Worm (Caenorhabditis elegans) whole organism, early embryonic: ENCODE measurements around the gene ZC455.1.

Experiments used
- B0310.2 ChIP-seq: sonication (generic microtip); optimal IDR thresholded peaks from 2 replicates; lab custom pipeline; 2016; ENCODE audit warnings: mild to moderate bottlenecking, missing genetic modification characterization, missing compliant biosample characterization
- F13C5.2 ChIP-seq: sonication (generic microtip); optimal IDR thresholded peaks from 2 replicates; lab custom pipeline; 2017; ENCODE audit warnings: mild to moderate bottlenecking, missing genetic modification characterization, inconsistent platforms, missing compliant biosample characterization
- aly-1 ChIP-seq: sonication (generic microtip); optimal IDR thresholded peaks from 2 replicates; lab custom pipeline; 2016; ENCODE audit warnings: missing genetic modification characterization, missing compliant biosample characterization
- ama-1 ChIP-seq: fragments of 150-350 bp; optimal IDR thresholded peaks from 2 replicates; lab custom pipeline; 2014
- ceh-13 ChIP-seq: fragments of 200-800 bp; sonication (Bioruptor generic); optimal IDR thresholded peaks from 2 replicates; lab custom pipeline; 2018; ENCODE audit warnings: mild to moderate bottlenecking, missing genetic modification characterization, missing compliant biosample characterization
- ceh-36 ChIP-seq: sonication (generic microtip); optimal IDR thresholded peaks from 2 replicates; lab custom pipeline; 2016; ENCODE audit warnings: missing genetic modification characterization, inconsistent platforms, missing compliant biosample characterization
- ets-7 ChIP-seq: sonication (generic microtip); optimal IDR thresholded peaks from 2 replicates; lab custom pipeline; 2016; ENCODE audit warnings: missing genotype, missing genetic modification characterization, missing compliant biosample characterization
- flt-1 ChIP-seq: fragments of 200-800 bp; sonication (Bioruptor generic); IDR thresholded peaks from 2 replicates; pipeline ENCODE4 v1.3.6; 2022; ENCODE audit warnings: missing genetic modification characterization, missing compliant biosample characterization
- hmbx-1 ChIP-seq: sonication (generic microtip); optimal IDR thresholded peaks from 2 replicates; lab custom pipeline; 2016; ENCODE audit warnings: mild to moderate bottlenecking, missing genetic modification characterization, missing compliant biosample characterization
- hmg-4 ChIP-seq: fragments of 200-800 bp; sonication (Bioruptor generic); optimal IDR thresholded peaks from 2 replicates; lab custom pipeline; 2018; ENCODE audit warnings: mild to moderate bottlenecking, missing genetic modification characterization, missing compliant biosample characterization
- hnd-1 ChIP-seq: sonication (generic microtip); optimal IDR thresholded peaks from 2 replicates; lab custom pipeline; 2016; ENCODE audit warnings: missing genetic modification characterization, missing compliant biosample characterization
- pes-1 ChIP-seq: fragments of 200-800 bp; sonication (Bioruptor generic); IDR thresholded peaks from 2 replicates; pipeline ENCODE4 v1.3.6; 2022; ENCODE audit warnings: missing genetic modification reagents, missing genetic modification characterization, missing compliant biosample characterization
- scrt-1 ChIP-seq: fragments of 200-800 bp; sonication (Bioruptor generic); IDR thresholded peaks from 2 replicates; pipeline ENCODE4 v1.3.6; 2022; ENCODE audit warnings: missing genetic modification characterization, missing compliant biosample characterization
- sea-1 ChIP-seq: fragments of 200-800 bp; sonication (Bioruptor generic); conservative IDR thresholded peaks from 2 replicates; pipeline ENCODE4 v1.3.6; 2022; ENCODE audit warnings: missing genetic modification characterization, missing compliant biosample characterization
- tbx-11 ChIP-seq: fragments of 200-800 bp; sonication (Bioruptor generic); IDR thresholded peaks from 2 replicates; pipeline ENCODE4 v1.3.6; 2022; ENCODE audit warnings: missing genetic modification characterization, missing compliant biosample characterization
- tbx-37 ChIP-seq: fragments of 200-800 bp; sonication (Bioruptor generic); conservative IDR thresholded peaks from 2 replicates; pipeline ENCODE4 v1.3.6; 2022; ENCODE audit warnings: missing genetic modification reagents, missing genetic modification characterization, missing compliant biosample characterization
- tra-4 ChIP-seq: sonication (generic microtip); optimal IDR thresholded peaks from 2 replicates; lab custom pipeline; 2017; ENCODE audit warnings: missing genetic modification characterization, missing compliant biosample characterization

The ZC455.1 gene

ce11 chrV:12816672-12817071, 43.4 kb downstream of the ZC455.1 start:
- no peak for TF ChIP-seq B0310.2 (tag; lab: Kevin White, UChicago)
- no peak for TF ChIP-seq pes-1 (GFP tag; lab: Robert Waterston, UW)
- TF ChIP-seq ama-1 (lab: Kevin White, UChicago) = no peak
- TF ChIP-seq hnd-1 (tag; lab: Kevin White, UChicago) = no peak
- no peak for TF ChIP-seq tbx-37 (GFP tag; lab: Robert Waterston, UW)
- TF ChIP-seq aly-1 (tag; lab: Kevin White, UChicago) = no peak
- no peak for TF ChIP-seq tra-4
- no peak for TF ChIP-seq flt-1 (GFP tag; lab: Robert Waterston, UW)
- TF ChIP-seq tbx-11 = no peak
- TF ChIP-seq hmg-4 (GFP tag; lab: Kevin White, UChicago) = no peak
- no peak for TF ChIP-seq scrt-1
- no peak for TF ChIP-seq hmbx-1 (tag; lab: Kevin White, UChicago)
- TF ChIP-seq sea-1 (GFP tag; lab: Robert Waterston, UW) = no peak
- no peak for TF ChIP-seq ceh-13
- TF ChIP-seq F13C5.2 (tag; lab: Kevin White, UChicago) = no peak

ce11 chrV:12818486-12818885, 45.2 kb downstream of the ZC455.1 start:
- no peak for TF ChIP-seq flt-1 (GFP tag; lab: Robert Waterston, UW)
- no peak for TF ChIP-seq ceh-13
- no peak for TF ChIP-seq aly-1 (tag; lab: Kevin White, UChicago)
- TF ChIP-seq scrt-1 = no peak

ce11 chrV:12819155-12819554, 45.8 kb downstream of the ZC455.1 start:
- TF ChIP-seq tra-4 (no peak), F13C5.2 (tag; lab: Kevin White, UChicago) (no peak), ama-1 (lab: Kevin White, UChicago) (no peak), ceh-36 (tag; lab: Kevin White, UChicago) (no peak), tbx-37 (GFP tag; lab: Robert Waterston, UW) (no peak), scrt-1 (no peak), ceh-13 (no peak), B0310.2 (tag; lab: Kevin White, UChicago) (no peak), hmg-4 (GFP tag; lab: Kevin White, UChicago) (no peak), ets-7 (no peak), pes-1 (GFP tag; lab: Robert Waterston, UW) (no peak), flt-1 (GFP tag; lab: Robert Waterston, UW) (no peak), tbx-11 (no peak), aly-1 (tag; lab: Kevin White, UChicago) (no peak), hmbx-1 (tag; lab: Kevin White, UChicago) (no peak), sea-1 (GFP tag; lab: Robert Waterston, UW) (no peak)

ce11 chrV:12819792-12820453, 46.6 kb downstream of the ZC455.1 start, which contains the start of the genes ZC443.4 and ugt-18:
ZC443.4 (minus strand) TSS chrV:12819886.
ugt-18 (plus strand) TSS chrV:12820260.
- TF ChIP-seq tbx-11 (no peak), F13C5.2 (tag; lab: Kevin White, UChicago) (no peak), ama-1 (lab: Kevin White, UChicago) (no peak), ets-7 (no peak), hmbx-1 (tag; lab: Kevin White, UChicago) (no peak), B0310.2 (tag; lab: Kevin White, UChicago) (no peak), hmg-4 (GFP tag; lab: Kevin White, UChicago) (no peak), ceh-13 (no peak), aly-1 (tag; lab: Kevin White, UChicago) (no peak), ceh-36 (tag; lab: Kevin White, UChicago) (no peak), pes-1 (GFP tag; lab: Robert Waterston, UW) (no peak), scrt-1 (no peak), hnd-1 (tag; lab: Kevin White, UChicago) (no peak), flt-1 (GFP tag; lab: Robert Waterston, UW) (no peak), tbx-37 (GFP tag; lab: Robert Waterston, UW) (no peak)

- TF ChIP-seq tbx-11 (no peak), hmbx-1 (tag; lab: Kevin White, UChicago) (no peak), hnd-1 (tag; lab: Kevin White, UChicago) (no peak), sea-1 (GFP tag; lab: Robert Waterston, UW) (no peak), F13C5.2 (tag; lab: Kevin White, UChicago) (no peak), pes-1 (GFP tag; lab: Robert Waterston, UW) (no peak), tbx-37 (GFP tag; lab: Robert Waterston, UW) (no peak), hmg-4 (GFP tag; lab: Kevin White, UChicago) (no peak), ceh-36 (tag; lab: Kevin White, UChicago) (no peak), flt-1 (GFP tag; lab: Robert Waterston, UW) (no peak), aly-1 (tag; lab: Kevin White, UChicago) (no peak)
Measured at ce11 chrV:12822065-12822464, 48.7 kb downstream of the ZC455.1 start.

- TF ChIP-seq ceh-13 = no peak
- TF ChIP-seq hnd-1 (tag; lab: Kevin White, UChicago) = no peak
- no peak for TF ChIP-seq hmbx-1 (tag; lab: Kevin White, UChicago)
- TF ChIP-seq aly-1 (tag; lab: Kevin White, UChicago) = no peak
- no peak for TF ChIP-seq tbx-37 (GFP tag; lab: Robert Waterston, UW)
Measured at ce11 chrV:12824777-12825176, 51.5 kb downstream of the ZC455.1 start, which contains the start of gene ugt-16. ugt-16 (plus strand) TSS chrV:12825024.

- TF ChIP-seq F13C5.2 (tag; lab: Kevin White, UChicago) (no peak), tbx-11 (no peak), sea-1 (GFP tag; lab: Robert Waterston, UW) (no peak), hnd-1 (tag; lab: Kevin White, UChicago) (no peak), hmbx-1 (tag; lab: Kevin White, UChicago) (no peak), aly-1 (tag; lab: Kevin White, UChicago) (no peak), tbx-37 (GFP tag; lab: Robert Waterston, UW) (no peak), ceh-13 (no peak), flt-1 (GFP tag; lab: Robert Waterston, UW) (no peak), B0310.2 (tag; lab: Kevin White, UChicago) (no peak), hmg-4 (GFP tag; lab: Kevin White, UChicago) (no peak), tra-4 (no peak), scrt-1 (no peak), ama-1 (lab: Kevin White, UChicago) (no peak), ets-7 (no peak), pes-1 (GFP tag; lab: Robert Waterston, UW) (no peak), ceh-36 (tag; lab: Kevin White, UChicago) (no peak)
Measured at ce11 chrV:12827219-12827618, 53.9 kb downstream of the ZC455.1 start, which contains the start of gene ugt-15. ugt-15 (plus strand) TSS chrV:12827519.
